Fruit fly (Drosophila melanogaster) whole organism, embryonic: ENCODE data around the gene vari.

Experiments used
- Atf-2 ChIP-seq: fragments of 200-800 bp; sonication (Bioruptor generic); optimal IDR thresholded peaks from 2 replicates; lab custom pipeline; 2016; ENCODE audit warnings: missing biosample characterization, missing genetic modification characterization
- CG10209 ChIP-seq: fragments of 200-800 bp; sonication (Bioruptor generic); optimal IDR thresholded peaks from 3 replicates; lab custom pipeline; 2017; ENCODE audit warnings: missing biosample characterization, mild to moderate bottlenecking, missing genetic modification characterization, missing genetic modification reagents
- CG1024 ChIP-seq: fragments of 200-800 bp; sonication (Bioruptor generic); IDR thresholded peaks from 2 replicates; pipeline ENCODE4 v1.3.6; 2022; ENCODE audit warnings: missing biosample characterization, missing genetic modification characterization
- CG12744 ChIP-seq: fragments of 200-800 bp; sonication (Bioruptor generic); optimal IDR thresholded peaks from 2 replicates; lab custom pipeline; 2016; ENCODE audit warnings: missing biosample characterization, missing genetic modification characterization
- CG13775 ChIP-seq: fragments of 200-800 bp; sonication (Bioruptor generic); optimal IDR thresholded peaks from 3 replicates; lab custom pipeline; 2017; ENCODE audit warnings: missing biosample characterization, mild to moderate bottlenecking, missing genetic modification characterization
- CG15479 ChIP-seq: fragments of 200-800 bp; sonication (Bioruptor generic); optimal IDR thresholded peaks from 3 replicates; lab custom pipeline; 2019; ENCODE audit warnings: missing biosample characterization, mild to moderate bottlenecking, missing genetic modification characterization, moderate library complexity
- CG1603 ChIP-seq: fragments of 200-800 bp; sonication (Bioruptor generic); optimal IDR thresholded peaks from 2 replicates; lab custom pipeline; 2019; ENCODE audit warnings: missing biosample characterization, mild to moderate bottlenecking, missing genetic modification characterization, moderate library complexity
- CG16813 ChIP-seq: fragments of 200-800 bp; sonication (Bioruptor generic); IDR thresholded peaks from 3 replicates; pipeline ENCODE4 v1.3.6; 2022; ENCODE audit warnings: missing biosample characterization, missing genetic modification characterization; ENCODE audit not compliant: partially characterized antibody
- CG16863 ChIP-seq: fragments of 200-800 bp; sonication (Bioruptor generic); optimal IDR thresholded peaks from 3 replicates; lab custom pipeline; 2016; ENCODE audit warnings: missing biosample characterization, missing genetic modification characterization
- CG17385 ChIP-seq: fragments of 200-800 bp; sonication (Bioruptor generic); optimal IDR thresholded peaks from 3 replicates; lab custom pipeline; 2018; ENCODE audit warnings: missing biosample characterization, mild to moderate bottlenecking, missing genetic modification characterization
- CG18011 ChIP-seq: fragments of 200-800 bp; sonication (Bioruptor generic); optimal IDR thresholded peaks from 2 replicates; lab custom pipeline; 2017; ENCODE audit warnings: missing biosample characterization, missing genetic modification characterization, mild to moderate bottlenecking, moderate library complexity, missing genotype
- CG18619 ChIP-seq: fragments of 200-800 bp; sonication (Bioruptor generic); optimal IDR thresholded peaks from 3 replicates; lab custom pipeline; 2017; ENCODE audit warnings: missing biosample characterization, mild to moderate bottlenecking, missing genetic modification characterization
- CG30431 ChIP-seq: fragments of 200-800 bp; sonication (Bioruptor generic); optimal IDR thresholded peaks from 2 replicates; lab custom pipeline; 2017; ENCODE audit warnings: missing biosample characterization, missing genetic modification characterization
- CG31388 ChIP-seq: fragments of 200-800 bp; sonication (Bioruptor generic); optimal IDR thresholded peaks from 2 replicates; lab custom pipeline; 2016; ENCODE audit warnings: missing biosample characterization, missing genetic modification characterization
- CG31441 ChIP-seq: fragments of 200-800 bp; sonication (Bioruptor generic); IDR thresholded peaks from 2 replicates; pipeline ENCODE4 v1.3.6; 2022; ENCODE audit warnings: missing biosample characterization, missing genetic modification characterization
- CG32532 ChIP-seq: fragments of 200-800 bp; sonication (Bioruptor generic); IDR thresholded peaks from 2 replicates; pipeline ENCODE4 v1.3.6; 2022; ENCODE audit warnings: missing biosample characterization, missing genetic modification characterization
- CG34376 ChIP-seq: fragments of 200-800 bp; sonication (Bioruptor generic); optimal IDR thresholded peaks from 2 replicates; lab custom pipeline; 2018; ENCODE audit warnings: missing biosample characterization, mild to moderate bottlenecking, missing genetic modification characterization
- CG4360 ChIP-seq: fragments of 200-800 bp; sonication (Bioruptor generic); IDR thresholded peaks from 2 replicates; pipeline ENCODE4 v1.3.6; 2022; ENCODE audit warnings: missing biosample characterization, missing genetic modification characterization
- CG4730 ChIP-seq: fragments of 200-800 bp; sonication (Bioruptor generic); IDR thresholded peaks from 2 replicates; pipeline ENCODE4 v1.3.6; 2022; ENCODE audit warnings: missing biosample characterization, missing genetic modification characterization
- CG8281 ChIP-seq: fragments of 200-800 bp; sonication (Bioruptor generic); optimal IDR thresholded peaks from 2 replicates; lab custom pipeline; 2018; ENCODE audit warnings: missing biosample characterization, mild to moderate bottlenecking, missing genetic modification characterization, moderate library complexity
- CHES-1-like ChIP-seq: fragments of 200-800 bp; sonication (Bioruptor generic); optimal IDR thresholded peaks from 2 replicates; lab custom pipeline; 2016; ENCODE audit warnings: missing biosample characterization, missing genetic modification characterization
- Chrac-16 ChIP-seq: fragments of 200-800 bp; sonication (Bioruptor generic); optimal IDR thresholded peaks from 3 replicates; lab custom pipeline; 2016; ENCODE audit warnings: missing biosample characterization, missing genetic modification characterization
- HmgZ ChIP-seq: fragments of 200-800 bp; sonication (Bioruptor generic); optimal IDR thresholded peaks from 2 replicates; lab custom pipeline; 2018; ENCODE audit warnings: missing biosample characterization, mild to moderate bottlenecking, missing genetic modification characterization
- Hr3 ChIP-seq: fragments of 200-800 bp; sonication (Bioruptor generic); optimal IDR thresholded peaks from 3 replicates; lab custom pipeline; 2016; ENCODE audit warnings: missing biosample characterization, missing genetic modification characterization
- Hr51 ChIP-seq, 2 experiments: fragments of 200-800 bp; sonication (Bioruptor generic); optimal IDR thresholded peaks; 2 replicates in 1 of 2; 3 replicates in 1 of 2; lab custom pipeline; 2016 to 2018; ENCODE audit warnings: missing biosample characterization in 2 of 2, missing genetic modification characterization in 2 of 2, mild to moderate bottlenecking in 1 of 2, moderate library complexity in 1 of 2
- Med ChIP-seq: fragments of 200-800 bp; sonication (Bioruptor generic); peaks from one replicate; lab custom pipeline; 2016; ENCODE audit warnings: missing biosample characterization, missing genetic modification characterization, mild to moderate bottlenecking, inconsistent platforms, moderate library complexity
- Oli ChIP-seq: fragments of 200-800 bp; sonication (Bioruptor generic); optimal IDR thresholded peaks from 2 replicates; lab custom pipeline; 2018; ENCODE audit warnings: missing biosample characterization, mild to moderate bottlenecking, missing genetic modification characterization, moderate library complexity
- Optix ChIP-seq: fragments of 200-800 bp; sonication (Bioruptor generic); IDR thresholded peaks from 3 replicates; pipeline ENCODE4 v1.3.6; 2022; ENCODE audit warnings: missing biosample characterization, missing genetic modification characterization
- Sin3A ChIP-seq: fragments of >200 bp; optimal IDR thresholded peaks from 2 replicates; lab custom pipeline; 2018
- Six4 ChIP-seq: fragments of 200-800 bp; sonication (Bioruptor generic); optimal IDR thresholded peaks from 2 replicates; lab custom pipeline; 2016; ENCODE audit warnings: missing biosample characterization, missing genetic modification characterization
- Sry-β ChIP-seq: fragments of 200-800 bp; sonication (Bioruptor generic); optimal IDR thresholded peaks from 2 replicates; lab custom pipeline; 2018; ENCODE audit warnings: missing biosample characterization, mild to moderate bottlenecking, missing genetic modification characterization, moderate library complexity
- bab2 ChIP-seq: fragments of 200-800 bp; sonication (Bioruptor generic); optimal IDR thresholded peaks from 2 replicates; lab custom pipeline; 2016; ENCODE audit warnings: missing biosample characterization, missing genetic modification characterization
- caup ChIP-seq: fragments of 200-800 bp; sonication (Bioruptor generic); optimal IDR thresholded peaks from 3 replicates; lab custom pipeline; 2017; ENCODE audit warnings: missing biosample characterization, mild to moderate bottlenecking, missing genetic modification characterization, moderate library complexity; ENCODE audit not compliant: severe bottlenecking
- chn ChIP-seq: fragments of 200-800 bp; sonication (Bioruptor generic); optimal IDR thresholded peaks from 2 replicates; lab custom pipeline; 2016; ENCODE audit warnings: missing biosample characterization, missing genetic modification characterization
- da ChIP-seq: fragments of 200-800 bp; sonication (Bioruptor generic); optimal IDR thresholded peaks from 2 replicates; lab custom pipeline; 2016; ENCODE audit warnings: missing biosample characterization, missing genetic modification characterization
- ems ChIP-seq: fragments of 200-800 bp; sonication (Bioruptor generic); optimal IDR thresholded peaks from 3 replicates; lab custom pipeline; 2016; ENCODE audit warnings: missing biosample characterization, missing genetic modification characterization
- ewg ChIP-seq: fragments of 200-800 bp; sonication (Bioruptor generic); optimal IDR thresholded peaks from 3 replicates; lab custom pipeline; 2017; ENCODE audit warnings: mild to moderate bottlenecking, missing biosample characterization, missing genetic modification reagents, missing genetic modification characterization
- ind ChIP-seq: fragments of 200-800 bp; sonication (Bioruptor generic); optimal IDR thresholded peaks from 3 replicates; lab custom pipeline; 2016; ENCODE audit warnings: missing biosample characterization, missing genetic modification characterization
- jing ChIP-seq: fragments of 200-800 bp; sonication (Bioruptor generic); optimal IDR thresholded peaks from 2 replicates; lab custom pipeline; 2018; ENCODE audit warnings: missing biosample characterization, mild to moderate bottlenecking, missing genetic modification characterization
- p53 ChIP-seq: fragments of 200-800 bp; sonication (Bioruptor generic); optimal IDR thresholded peaks from 2 replicates; lab custom pipeline; 2016; ENCODE audit warnings: missing biosample characterization, missing genetic modification characterization
- phol ChIP-seq: fragments of 200-800 bp; sonication (Bioruptor generic); optimal IDR thresholded peaks from 3 replicates; lab custom pipeline; 2018; ENCODE audit warnings: missing biosample characterization, mild to moderate bottlenecking, missing genetic modification characterization, moderate library complexity
- pnt ChIP-seq: fragments of 200-800 bp; sonication (Bioruptor generic); optimal IDR thresholded peaks from 3 replicates; lab custom pipeline; 2016; ENCODE audit warnings: missing biosample characterization, missing genetic modification characterization
- prd ChIP-seq, 3 experiments: fragments of >200 bp in 2 of 3; fragments of 200-800 bp in 1 of 3; sonication (Bioruptor generic) in 1 of 3; optimal IDR thresholded peaks in 2 of 3; IDR thresholded peaks in 1 of 3; 2 replicates in 2 of 3; 3 replicates in 1 of 3; pipeline versions ENCODE4 v1.3.6 to Lab custom; 2017 to 2022; ENCODE audit warnings: missing biosample characterization in 1 of 3, missing genetic modification characterization in 1 of 3
- pros ChIP-seq: fragments of 200-800 bp; sonication (Bioruptor generic); optimal IDR thresholded peaks from 3 replicates; lab custom pipeline; 2019; ENCODE audit warnings: missing biosample characterization, mild to moderate bottlenecking, missing genetic modification characterization, moderate library complexity
- pum ChIP-seq: fragments of 200-800 bp; sonication (Bioruptor generic); optimal IDR thresholded peaks from 2 replicates; lab custom pipeline; 2016; ENCODE audit warnings: missing biosample characterization, missing genetic modification characterization
- shn ChIP-seq: fragments of 200-800 bp; sonication (Bioruptor generic); optimal IDR thresholded peaks from 3 replicates; lab custom pipeline; 2016; ENCODE audit warnings: missing biosample characterization, missing genetic modification characterization
- sisA ChIP-seq: fragments of 200-800 bp; sonication (Bioruptor generic); IDR thresholded peaks from 2 replicates; pipeline ENCODE4 v1.3.6; 2022; ENCODE audit warnings: missing biosample characterization, missing genetic modification characterization
- ssp ChIP-seq: fragments of 200-800 bp; sonication (Bioruptor generic); IDR thresholded peaks from 2 replicates; pipeline ENCODE4 v1.3.6; 2022; ENCODE audit warnings: missing biosample characterization, missing genetic modification characterization
- tio ChIP-seq: fragments of 200-800 bp; sonication (Bioruptor generic); optimal IDR thresholded peaks from 2 replicates; lab custom pipeline; 2017; ENCODE audit warnings: missing biosample characterization, missing genetic modification characterization, inconsistent platforms
- tna ChIP-seq: fragments of 200-800 bp; sonication (Bioruptor generic); IDR thresholded peaks from 2 replicates; pipeline ENCODE4 v1.3.6; 2022; ENCODE audit warnings: missing biosample characterization, missing genetic modification characterization; ENCODE audit not compliant: partially characterized antibody

vari gene

DNA sequence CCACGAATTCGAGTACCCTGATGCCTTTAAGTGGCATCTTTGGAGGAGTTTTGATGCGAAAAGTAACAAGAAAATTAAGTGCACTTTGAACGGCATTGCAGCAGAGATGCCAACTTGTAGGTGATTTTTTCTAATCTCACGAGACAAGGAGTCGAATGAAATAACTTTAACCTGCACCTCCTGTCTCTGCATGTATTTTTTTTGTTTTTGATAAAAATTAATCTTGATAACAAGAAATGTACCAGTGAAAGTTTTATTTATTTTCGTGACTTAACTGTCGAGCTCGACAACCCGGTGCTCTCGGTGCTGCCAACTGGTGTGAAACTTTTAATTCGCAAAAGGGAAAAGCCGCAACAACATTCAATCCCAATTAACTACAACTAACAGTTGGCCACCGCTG, 44.7 kb downstream of the vari start, which contains the start of the genes Amacr and Ns4 (continued):
- TF ChIP-seq phol (tag; lab: Kevin White, UChicago) (peak; percentile 44), CG34376 (GFP tag; lab: Kevin White, UChicago) (peak; percentile 18), CHES-1-like (GFP tag; lab: Kevin White, UChicago) (peak; percentile 70), ssp (GFP tag; lab: Robert Waterston, UW) (peak; percentile 29; the same call in 1 of the 2 replicates), CG18619 (peak; percentile 22), Six4 (no peak), da (peak; percentile 8), pum (peak; percentile 53), CG15479 (no peak), CG30431 (GFP tag; lab: Kevin White, UChicago) (peak; percentile 13), chn (GFP tag; lab: Kevin White, UChicago) (peak; percentile 65), Atf-2 (GFP tag; lab: Kevin White, UChicago) (peak; percentile 42), sisA (GFP tag; lab: Robert Waterston, UW) (peak; percentile 54), CG31388 (GFP tag; lab: Kevin White, UChicago) (no peak), bab2 (GFP tag; lab: Kevin White, UChicago) (peak; percentile 57), CG13775 (GFP tag; lab: Kevin White, UChicago) (peak; percentile 60), tna (no peak), ind (GFP tag; lab: Kevin White, UChicago) (peak; percentile 30), CG8281 (tag; lab: Kevin White, UChicago) (no peak), ems (GFP tag; lab: Kevin White, UChicago) (peak; percentile 55), CG32532 (peak; percentile 45; the same call in 1 of the 2 replicates), ewg (GFP tag; lab: Kevin White, UChicago) (peak; percentile 42), CG4360 (GFP tag; lab: Robert Waterston, UW) (no peak), Hr51 (GFP tag; optimal IDR thresholded peaks at IDR 0.05; lab: Kevin White, UChicago) (no peak), p53 (peak; percentile 28), caup (GFP tag; lab: Kevin White, UChicago) (no peak), pnt (GFP tag; lab: Kevin White, UChicago) (peak; percentile 42), CG17385 (GFP tag; lab: Kevin White, UChicago) (peak; percentile 75), pros (GFP tag; lab: Kevin White, UChicago) (no peak), Sin3A (peak; percentile 42), jing (GFP tag; lab: Kevin White, UChicago) (no peak), shn (peak; percentile 45), CG18011 (GFP tag; lab: Kevin White, UChicago) (peak; percentile 40), tio (GFP tag; lab: Kevin White, UChicago) (peak; percentile 16), Sry-β (GFP tag; lab: Kevin White, UChicago) (no peak), Optix (GFP tag; lab: Robert Waterston, UW) (0 out of 3 replicates have a peak, but pooled peaks have one; percentile 29), CG10209 (GFP tag; lab: Kevin White, UChicago) (peak; percentile 10), CG4730 (GFP tag; lab: Robert Waterston, UW) (0 out of 2 replicates have a peak, but pooled peaks have one; percentile 31), Hr3 (GFP tag; lab: Kevin White, UChicago) (peak; percentile 44), Med (GFP tag; lab: Kevin White, UChicago) (peak; percentile 93), CG1603 (tag; lab: Kevin White, UChicago) (no peak), CG12744 (GFP tag; lab: Kevin White, UChicago) (no peak), CG31441 (GFP tag; lab: Robert Waterston, UW) (no peak), prd (optimal IDR thresholded peaks at IDR 0.05; lab: Kevin White, UChicago) (no peak), prd (GFP tag; IDR thresholded peaks at IDR 0.05; lab: Robert Waterston, UW) (peak; percentile 46; the same call in 1 of the 3 replicates), HmgZ (peak; percentile 52), CG1024 (GFP tag; lab: Robert Waterston, UW) (no peak), CG16863 (GFP tag; lab: Kevin White, UChicago) (peak; percentile 46), Oli (tag; lab: Kevin White, UChicago) (peak; percentile 38), CG16813 (GFP tag; lab: Robert Waterston, UW) (0 out of 3 replicates have a peak, but pooled peaks have one; percentile 25), Chrac-16 (GFP tag; lab: Kevin White, UChicago) (peak; percentile 44)
